Worm (Caenorhabditis elegans) whole organism, L4 larva: ENCODE results near the gene W10G11.1.
"Not testable (repeated sequence)": the region's sequence is repeated elsewhere in the genome, so short reads cannot be mapped to it uniquely, and the experiment has no call there.

Experiments used
- aha-1 ChIP-seq: fragments of 150-350 bp; peaks from one replicate; lab custom pipeline; 2014; ENCODE audit warnings: missing biosample characterization, missing genetic modification characterization
- nhr-237 ChIP-seq: sonication (generic microtip); optimal IDR thresholded peaks from 2 replicates; lab custom pipeline; 2017; ENCODE audit warnings: missing biosample characterization, missing genetic modification characterization

ce11 chrII:3567576-3567975 is 7.1 kb upstream of the W10G11.1 start:
- TF ChIP-seq aha-1, nhr-237 (tag; lab: Kevin White, UChicago): not testable (repeated sequence)
